Worm (Caenorhabditis elegans): Measurements from ENCODE around the gene F22H10.3.

DNA sequence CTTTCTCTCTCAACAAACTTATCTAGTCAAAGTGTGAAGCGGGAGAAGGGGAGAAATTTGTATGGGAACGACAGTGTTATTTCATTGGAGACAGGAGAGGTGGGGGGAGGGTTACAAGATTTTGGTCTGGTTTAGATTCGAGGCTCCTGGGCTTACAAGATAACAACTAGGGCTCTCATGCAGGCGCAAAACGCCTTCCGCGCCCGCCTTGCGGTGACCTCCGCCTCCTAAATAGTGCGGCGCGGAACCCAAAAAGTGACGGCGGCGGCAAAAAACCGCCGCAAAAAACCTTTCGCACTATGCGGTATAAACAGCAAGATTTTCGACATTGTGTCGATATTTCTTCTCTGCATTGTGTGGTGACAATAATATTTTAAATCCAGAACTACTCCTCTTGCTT lies 38.4 kb upstream of the F22H10.3 start:
- TF ChIP-seq nhr-80 (tag; optimal IDR thresholded peaks at IDR 0.05) (no peak), D2030.7 (GFP tag; IDR thresholded peaks at IDR 0.05) (no peak)
